Fruit fly (Drosophila melanogaster): Measurements from ENCODE around the gene Nplp4.
A peak's percentile ranks its signal among the peaks of the same experiment; 100 is the strongest.

Gene Nplp4

DNA sequence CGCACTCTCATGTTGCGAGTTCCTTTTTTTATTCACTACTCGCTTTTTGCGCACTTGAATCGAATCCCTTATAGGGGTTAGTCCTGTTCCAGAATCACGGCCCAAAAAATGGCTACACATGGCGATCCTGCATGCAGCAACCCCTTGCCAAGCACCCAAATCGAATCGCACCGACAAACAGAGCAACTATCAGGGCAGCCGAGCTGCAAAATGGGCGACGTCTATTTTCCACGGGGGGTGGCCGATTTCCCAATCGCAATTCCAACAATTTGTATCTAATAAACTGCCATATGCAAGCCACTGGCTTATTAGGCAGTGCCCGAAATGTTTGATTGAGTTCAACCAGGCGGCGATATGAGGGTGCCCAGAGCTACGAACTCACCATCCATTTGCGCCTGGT, 40.9 kb upstream of the Nplp4 start:
- no peak for TF ChIP-seq gce (GFP tag; IDR thresholded peaks at IDR 0.05)
- no peak for TF ChIP-seq crc (GFP tag; optimal IDR thresholded peaks at IDR 0.05)
- peak; percentile 83 for TF ChIP-seq Nf-YB (GFP tag; optimal IDR thresholded peaks at IDR 0.05)
- TF ChIP-seq Dad (GFP tag; optimal IDR thresholded peaks at IDR 0.05) = no peak
- TF ChIP-seq seq (GFP tag; IDR thresholded peaks at IDR 0.05) = peak; percentile 64; the same call in 1 of the 2 replicates
- no peak for TF ChIP-seq zfh2 (GFP tag; optimal IDR thresholded peaks at IDR 0.05)
- TF ChIP-seq Nf-YC (tag; optimal IDR thresholded peaks at IDR 0.05) = peak; percentile 76
- peak; percentile 67 for TF ChIP-seq gsb-n (tag; optimal IDR thresholded peaks at IDR 0.05)
- 0 out of 3 replicates have a peak, but pooled peaks have one; percentile 5 for TF ChIP-seq CG11456 (GFP tag; IDR thresholded peaks at IDR 0.05)
- peak; percentile 44 for TF ChIP-seq gcm (GFP tag; optimal IDR thresholded peaks at IDR 0.05)

DNA sequence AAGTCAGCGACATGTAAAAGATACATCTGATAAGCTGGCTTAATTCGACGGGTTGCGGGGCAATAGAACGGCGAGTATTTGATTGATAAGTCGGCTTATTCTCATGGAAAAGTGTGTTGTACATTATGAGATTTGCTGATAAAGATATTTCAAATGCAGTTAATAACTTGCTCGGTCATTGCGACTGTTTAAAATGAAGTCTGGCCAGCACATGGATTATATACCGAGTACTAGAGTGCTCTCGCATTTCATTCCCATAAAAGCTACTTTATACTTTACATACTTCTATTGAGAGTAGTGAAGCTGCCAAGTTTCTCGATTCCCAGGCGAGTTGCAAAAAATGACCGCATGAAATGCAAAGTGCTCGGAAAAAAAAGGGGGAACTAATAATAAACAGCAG, 40.4 kb upstream of the Nplp4 start:
- no peak for TF ChIP-seq CG11398 (GFP tag; optimal IDR thresholded peaks at IDR 0.05)
- TF ChIP-seq Ets65A (GFP tag) = peak; percentile 57
- peak in 1 of 2 experiments; percentile 71 for TF ChIP-seq Pdp1 (GFP tag; optimal IDR thresholded peaks at IDR 0.05)

- TF ChIP-seq crc (GFP tag; optimal IDR thresholded peaks at IDR 0.05) (no peak), Vsx1 (GFP tag; optimal IDR thresholded peaks at IDR 0.05) (peak; percentile 61), B-H2 (GFP tag; optimal IDR thresholded peaks at IDR 0.05) (no peak), CG7745 (tag; optimal IDR thresholded peaks at IDR 0.05) (no peak), tna (GFP tag; IDR thresholded peaks at IDR 0.05; ENCODE audit: partially characterized antibody) (0 out of 2 replicates have a peak, but pooled peaks have one; percentile 33), Sry-δ (GFP tag; optimal IDR thresholded peaks at IDR 0.05) (no peak), CG18262 (tag; optimal IDR thresholded peaks at IDR 0.05) (no peak), ci (GFP tag; IDR thresholded peaks at IDR 0.05) (0 out of 3 replicates have a peak, but pooled peaks have one; percentile 16), Deaf1 (tag; optimal IDR thresholded peaks at IDR 0.05) (peak; percentile 76), fd96Cb (tag; optimal IDR thresholded peaks at IDR 0.05) (no peak), CG10543 (GFP tag; optimal IDR thresholded peaks at IDR 0.05) (no peak), CG10321 (GFP tag; IDR thresholded peaks at IDR 0.05) (peak; percentile 94), Poxn (GFP tag; IDR thresholded peaks at IDR 0.05) (no peak), ewg (GFP tag; optimal IDR thresholded peaks at IDR 0.05) (peak; percentile 79), Hr3 (GFP tag; optimal IDR thresholded peaks at IDR 0.05) (no peak), Opbp (GFP tag; IDR thresholded peaks at IDR 0.05; ENCODE audit: partially characterized antibody) (0 out of 3 replicates have a peak, but pooled peaks have one; percentile 38), CG14441 (GFP tag; IDR thresholded peaks at IDR 0.05) (no peak), CG7839 (tag; optimal IDR thresholded peaks at IDR 0.05) (no peak), CG15073 (GFP tag; optimal IDR thresholded peaks at IDR 0.05) (no peak), CG1832 (GFP tag; optimal IDR thresholded peaks at IDR 0.05) (peak; percentile 98), sens (GFP tag) (peak; percentile 76), CG7928 (GFP tag; optimal IDR thresholded peaks at IDR 0.05) (no peak), CG31388 (GFP tag; optimal IDR thresholded peaks at IDR 0.05) (no peak), abd-A (tag; optimal IDR thresholded peaks at IDR 0.05) (peak; percentile 78), CG33557 (GFP tag; optimal IDR thresholded peaks at IDR 0.05) (no peak), slbo (GFP tag; IDR thresholded peaks at IDR 0.05) (no peak), CG30020 (tag; optimal IDR thresholded peaks at IDR 0.05) (no peak), H2.0 (GFP tag; IDR thresholded peaks at IDR 0.05) (no peak), CoRest (tag; optimal IDR thresholded peaks at IDR 0.05) (peak; percentile 63), Jarid2 (GFP tag; optimal IDR thresholded peaks at IDR 0.05) (peak; percentile 14), nerfin-1 (tag; optimal IDR thresholded peaks at IDR 0.05) (peak; percentile 50), Xrp1 (GFP tag; IDR thresholded peaks at IDR 0.05) (no peak), bigmax (GFP tag; optimal IDR thresholded peaks at IDR 0.05) (peak; percentile 84), CkIIα-i1 (GFP tag; IDR thresholded peaks at IDR 0.05) (no peak), sisA (GFP tag; IDR thresholded peaks at IDR 0.05) (no peak)
These were observed 37.8 kb upstream of the Nplp4 start, which contains the start of gene erm for dm6 chr2L:1970312-1970929. Gene erm, minus strand, starts transcription at chr2L:1970362.

Measured in whole organism, embryonic.